Worm (Caenorhabditis elegans): ENCODE measurements around the gene fars-2.
A peak's percentile ranks its signal among the peaks of the same experiment; 100 is the strongest.
"Not testable (repeated sequence)": the region's sequence is repeated elsewhere in the genome, so short reads cannot be mapped to it uniquely, and the experiment has no call there.

fars-2 gene

DNA sequence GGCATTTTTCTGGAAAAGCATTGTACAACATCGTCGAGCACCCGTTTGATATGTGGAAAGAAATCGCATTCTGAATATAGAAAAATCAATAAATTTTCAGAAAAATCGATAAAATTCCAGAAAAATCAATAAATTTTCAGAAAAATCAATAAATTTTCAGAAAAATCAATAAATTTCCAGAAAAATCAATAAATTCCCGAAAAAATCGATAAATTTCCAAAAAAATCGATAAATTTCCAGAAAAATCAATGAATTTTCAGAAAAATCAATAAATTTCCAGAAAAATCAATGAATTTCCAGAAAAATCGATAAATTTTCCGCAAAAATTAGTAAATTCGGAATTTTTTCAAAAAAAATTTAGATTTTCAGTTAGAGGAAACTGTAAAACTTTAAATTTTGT is at the start of gene fars-2:
Gene fars-2, minus strand, starts transcription at position 70 of the 400 bp plus-strand sequence.
- no peak for TF ChIP-seq zim-3 (tag; optimal IDR thresholded peaks at IDR 0.05)
- TF ChIP-seq Y67H2A.10 (GFP tag; conservative IDR thresholded peaks at IDR 0.05), result no peak
- no peak for TF ChIP-seq let-607 (tag; optimal IDR thresholded peaks at IDR 0.05)
- no peak for TF ChIP-seq efl-1 (GFP tag; optimal IDR thresholded peaks at IDR 0.05)
- TF ChIP-seq madf-10 (tag; optimal IDR thresholded peaks at IDR 0.05), result no peak
- TF ChIP-seq mel-28 (tag; optimal IDR thresholded peaks at IDR 0.05; ENCODE audit: borderline replicate concordance), result no peak
- TF ChIP-seq lin-35 (GFP tag; optimal IDR thresholded peaks at IDR 0.05), result no peak
- no peak for TF ChIP-seq bed-1 (GFP tag; IDR thresholded peaks at IDR 0.05)
- TF ChIP-seq lsy-27 (tag; optimal IDR thresholded peaks at IDR 0.05; ENCODE audit: borderline replicate concordance, insufficient read depth), result no peak
- no peak for TF ChIP-seq ccch-3 (GFP tag; optimal IDR thresholded peaks at IDR 0.05)
- no peak for TF ChIP-seq die-1 (tag; optimal IDR thresholded peaks at IDR 0.05)
- TF ChIP-seq aptf-3 (GFP tag; IDR thresholded peaks at IDR 0.05), result no peak

DNA sequence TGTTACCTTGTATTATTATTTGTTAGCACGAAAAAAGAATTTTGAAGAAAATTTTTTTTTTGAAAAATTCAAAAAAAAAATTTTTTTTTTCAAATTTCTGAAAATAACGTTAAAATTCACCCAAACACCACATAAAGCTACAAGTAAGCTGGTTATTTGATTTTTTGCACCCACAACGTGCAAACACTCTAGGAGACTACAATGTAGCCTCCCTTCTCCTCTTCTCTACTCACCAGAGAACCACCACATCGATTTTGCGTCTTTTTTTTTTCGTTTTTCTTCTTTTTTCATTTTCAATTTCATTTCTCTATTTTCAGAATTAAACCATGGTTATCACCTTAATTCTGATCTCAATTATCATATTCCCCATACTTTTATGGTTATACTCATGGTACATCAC is 47.9 kb upstream of the fars-2 start, which contains the start of gene abhd-3.1:
Gene abhd-3.1, plus strand, starts transcription at position 318 of the 400 bp plus-strand sequence.
- TF ChIP-seq Y79H2A.3 (GFP tag; conservative IDR thresholded peaks at IDR 0.05), result no peak
- TF ChIP-seq ztf-18 (tag; optimal IDR thresholded peaks at IDR 0.05), result no peak

DNA sequence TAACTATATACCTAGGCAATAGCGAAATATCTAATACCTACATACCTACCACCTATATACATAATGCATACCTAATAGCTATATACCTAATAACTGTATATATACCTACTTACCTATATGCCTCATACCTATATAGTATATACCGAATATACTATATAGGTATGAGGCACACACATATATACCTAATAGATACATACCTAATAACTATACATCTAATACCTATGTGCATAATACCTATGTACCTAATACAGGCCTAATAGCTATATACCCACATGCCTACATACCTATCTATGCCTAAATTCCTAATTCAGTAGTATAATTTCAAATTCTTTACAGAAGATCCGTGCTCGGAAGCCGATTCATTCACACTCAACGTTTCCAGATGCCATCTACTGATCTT is 47.3 kb upstream of the fars-2 start:
- TF ChIP-seq B0336.3 (GFP tag; IDR thresholded peaks at IDR 0.05), result no peak
- no peak for TF ChIP-seq egl-44 (GFP tag; IDR thresholded peaks at IDR 0.05)
- TF ChIP-seq ztf-28 (GFP tag; IDR thresholded peaks at IDR 0.05), result no peak
- no peak for TF ChIP-seq dox-1 (GFP tag; IDR thresholded peaks at IDR 0.05)
- no peak for TF ChIP-seq F37B4.10 (GFP tag; IDR thresholded peaks at IDR 0.05)
- no peak for TF ChIP-seq F57C9.4 (tag; optimal IDR thresholded peaks at IDR 0.05)
- TF ChIP-seq lsl-1 (GFP tag; optimal IDR thresholded peaks at IDR 0.05), result no peak
- TF ChIP-seq aptf-2 (GFP tag; conservative IDR thresholded peaks at IDR 0.05), result no peak
- no peak for TF ChIP-seq cebp-1 (GFP tag; IDR thresholded peaks at IDR 0.05)
- TF ChIP-seq cebp-1 (tag; optimal IDR thresholded peaks at IDR 0.05), result no peak
- no peak for TF ChIP-seq ama-1 (optimal IDR thresholded peaks at IDR 0.05)
- TF ChIP-seq ama-1 (GFP tag; optimal IDR thresholded peaks at IDR 0.05), result no peak
- TF ChIP-seq F39B2.1 (GFP tag; IDR thresholded peaks at IDR 0.05), result no peak
- no peak for TF ChIP-seq nhr-179 (tag; optimal IDR thresholded peaks at IDR 0.05)
- TF ChIP-seq lag-1 (GFP tag; IDR thresholded peaks at IDR 0.05), result no peak
- TF ChIP-seq nhr-90 (tag; optimal IDR thresholded peaks at IDR 0.05), result no peak
- TF ChIP-seq Y67H2A.10 (GFP tag; conservative IDR thresholded peaks at IDR 0.05), result no peak
- no peak for TF ChIP-seq K11D2.4 (GFP tag; IDR thresholded peaks at IDR 0.05)
- TF ChIP-seq ztf-26 (tag; optimal IDR thresholded peaks at IDR 0.05), result no peak

DNA sequence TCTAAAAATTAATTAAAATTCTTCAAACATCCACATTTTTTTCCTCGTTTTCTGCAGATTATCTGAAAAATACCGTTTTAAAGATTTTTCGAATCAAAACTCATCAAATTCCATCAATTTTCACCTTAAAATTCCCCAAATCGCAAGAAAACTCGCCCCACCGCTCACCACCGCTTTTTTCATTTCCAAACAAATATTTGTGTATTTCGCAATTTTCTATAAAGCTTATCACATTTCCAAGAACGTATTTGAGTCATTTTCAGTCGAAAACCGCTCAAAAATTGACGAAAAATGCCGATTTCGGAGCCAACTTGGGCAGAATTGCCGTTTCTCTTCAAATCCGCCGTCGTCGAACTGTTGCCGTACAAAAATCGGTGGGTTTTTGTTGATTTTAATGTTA is 42.5 kb upstream of the fars-2 start, which contains the start of gene Y60A3A.8:
Gene Y60A3A.8, plus strand, starts transcription at position 258 of the 400 bp plus-strand sequence.
- TF ChIP-seq cebp-1 (GFP tag; IDR thresholded peaks at IDR 0.05) (peak; percentile 77), cebp-1 (tag; optimal IDR thresholded peaks at IDR 0.05) (peak; percentile 81)

DNA sequence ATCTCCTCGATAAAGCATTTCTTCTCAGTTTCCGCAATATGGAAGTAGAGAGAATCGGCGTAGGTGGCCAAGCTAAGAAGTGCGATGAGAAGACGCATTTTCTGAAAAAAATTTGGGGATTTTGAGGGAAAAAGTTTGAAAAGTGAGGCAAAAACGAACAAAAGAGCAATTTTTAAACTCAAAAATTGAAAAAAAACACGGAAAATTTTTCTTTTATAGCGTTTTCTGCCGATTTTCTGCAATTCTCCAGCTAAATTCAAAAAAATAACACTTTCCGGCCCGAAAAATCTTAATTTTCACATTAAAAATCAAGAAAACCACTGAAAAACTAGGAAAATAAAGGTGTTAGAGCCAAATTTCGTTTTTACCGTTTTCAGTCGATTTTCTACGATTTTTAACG is 41.8 kb upstream of the fars-2 start, which contains the start of gene tmed-4:
Gene tmed-4, minus strand, starts transcription at position 101 of the 400 bp plus-strand sequence.
- TF ChIP-seq B0019.2 (GFP tag; conservative IDR thresholded peaks at IDR 0.05); nhr-80 (tag; optimal IDR thresholded peaks at IDR 0.05); Y53F4B.3 (GFP tag; IDR thresholded peaks at IDR 0.05): not testable (repeated sequence)
